Worm (Caenorhabditis elegans) whole organism, early embryonic: ENCODE measurements around the gene Y46G5A.15.

Experiments
- F13C5.2 ChIP-seq: sonication (generic microtip); optimal IDR thresholded peaks from 2 replicates; lab custom pipeline; 2017; ENCODE audit warnings: mild to moderate bottlenecking, missing genetic modification characterization, inconsistent platforms, missing compliant biosample characterization
- ama-1 ChIP-seq: fragments of 150-350 bp; optimal IDR thresholded peaks from 2 replicates; lab custom pipeline; 2014
- ceh-13 ChIP-seq: fragments of 200-800 bp; sonication (Bioruptor generic); optimal IDR thresholded peaks from 2 replicates; lab custom pipeline; 2018; ENCODE audit warnings: mild to moderate bottlenecking, missing genetic modification characterization, missing compliant biosample characterization
- ceh-36 ChIP-seq: sonication (generic microtip); optimal IDR thresholded peaks from 2 replicates; lab custom pipeline; 2016; ENCODE audit warnings: missing genetic modification characterization, inconsistent platforms, missing compliant biosample characterization
- flt-1 ChIP-seq: fragments of 200-800 bp; sonication (Bioruptor generic); IDR thresholded peaks from 2 replicates; pipeline ENCODE4 v1.3.6; 2022; ENCODE audit warnings: missing genetic modification characterization, missing compliant biosample characterization
- hnd-1 ChIP-seq: sonication (generic microtip); optimal IDR thresholded peaks from 2 replicates; lab custom pipeline; 2016; ENCODE audit warnings: missing genetic modification characterization, missing compliant biosample characterization
- sea-1 ChIP-seq: fragments of 200-800 bp; sonication (Bioruptor generic); conservative IDR thresholded peaks from 2 replicates; pipeline ENCODE4 v1.3.6; 2022; ENCODE audit warnings: missing genetic modification characterization, missing compliant biosample characterization

DNA sequence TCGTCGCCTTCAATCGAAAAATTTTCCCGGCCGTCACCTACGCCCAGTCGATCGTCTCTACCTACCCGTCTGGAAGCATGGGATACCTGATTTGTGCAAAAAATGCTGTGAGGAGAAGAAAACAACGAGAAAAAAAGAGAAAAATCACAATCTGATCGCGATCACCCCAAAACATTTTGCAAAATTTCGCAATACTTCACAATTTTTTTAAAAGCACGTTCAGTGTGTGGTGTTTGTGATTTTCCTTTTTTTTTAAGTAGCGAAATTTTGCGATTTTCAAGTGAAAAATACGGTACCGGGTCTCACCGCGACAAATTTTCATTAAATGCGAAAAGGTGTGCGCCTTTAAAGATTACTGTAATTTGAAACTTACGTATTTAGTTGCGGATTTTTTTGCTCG is 24.5 kb upstream of the Y46G5A.15 start:
- no peak for TF ChIP-seq ama-1 (lab: Kevin White, UChicago)
- TF ChIP-seq ceh-36 (tag; lab: Kevin White, UChicago): no peak
- no peak for TF ChIP-seq hnd-1 (tag; lab: Kevin White, UChicago)
- TF ChIP-seq flt-1 (GFP tag; lab: Robert Waterston, UW): no peak
- no peak for TF ChIP-seq ceh-13 (GFP tag; lab: Kevin White, UChicago)
- TF ChIP-seq sea-1: no peak
- TF ChIP-seq F13C5.2 (tag; lab: Kevin White, UChicago): no peak
